Worm (Caenorhabditis elegans) whole organism, mixed stage, embryonic: ENCODE measurements around the gene cwc-15.

Experiments
- elt-1 ChIP-seq: sonication (generic microtip); optimal IDR thresholded peaks from 2 replicates; lab custom pipeline; 2017; ENCODE audit warnings: missing genetic modification characterization, mild to moderate bottlenecking, missing compliant biosample characterization, antibody characterized with exemption, moderate library complexity, borderline replicate concordance; ENCODE audit not compliant: insufficient read depth
- elt-3 ChIP-seq: fragments of 150-350 bp; optimal IDR thresholded peaks from 2 replicates; lab custom pipeline; 2014; ENCODE audit warnings: missing biosample characterization, missing genetic modification characterization
- hlh-1 ChIP-seq: fragments of 150-350 bp; optimal IDR thresholded peaks from 2 replicates; lab custom pipeline; 2014; ENCODE audit warnings: missing biosample characterization, missing genetic modification reagents, missing genetic modification characterization
- pha-4 ChIP-seq: fragments of 150-350 bp; optimal IDR thresholded peaks from 2 replicates; lab custom pipeline; 2018; ENCODE audit warnings: missing biosample characterization, missing genetic modification reagents, missing genetic modification characterization

DNA sequence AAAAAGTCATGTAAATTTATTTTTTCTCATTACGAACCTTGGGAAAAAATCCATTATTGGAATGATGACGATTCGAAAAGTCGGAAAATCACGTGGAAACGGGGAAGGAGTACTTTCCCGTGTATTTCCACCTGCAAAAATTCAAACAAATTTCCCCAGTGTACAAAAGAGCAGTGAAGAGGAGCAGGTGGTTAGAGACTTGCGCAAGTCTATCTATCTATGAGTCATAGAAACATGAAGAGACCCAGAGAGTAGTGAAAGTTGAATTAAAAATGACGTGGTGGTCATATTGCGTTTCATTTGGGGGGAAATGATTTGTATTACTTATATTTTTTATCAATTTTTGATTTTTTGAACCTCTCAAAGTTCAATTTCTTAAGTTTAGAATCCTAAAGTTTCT, 22.7 kb upstream of the cwc-15 start, which contains the start of gene nhr-50:
- TF ChIP-seq elt-1 (no peak), pha-4 (tag; lab: Kevin White, UChicago) (peak; percentile 36), elt-3 (tag; lab: Kevin White, UChicago) (no peak), hlh-1 (tag; lab: Kevin White, UChicago) (no peak)
